Fruit fly (Drosophila melanogaster): ENCODE results near the gene Cpr76Bb.

dm6 chr3L:19566127-19566526 lies 46.7 kb downstream of the Cpr76Bb start:
- no peak for TF ChIP-seq usp (GFP tag; optimal IDR thresholded peaks at IDR 0.05)
- TF ChIP-seq Mio (GFP tag; optimal IDR thresholded peaks at IDR 0.05), result no peak
- TF ChIP-seq h (GFP tag; optimal IDR thresholded peaks at IDR 0.05), result no peak
- TF ChIP-seq CG9705 (GFP tag; optimal IDR thresholded peaks at IDR 0.05), result no peak
- TF ChIP-seq pan (optimal IDR thresholded peaks at IDR 0.05), result no peak
- TF ChIP-seq psq (GFP tag; optimal IDR thresholded peaks at IDR 0.05), result no peak
- TF ChIP-seq CrebA (GFP tag; optimal IDR thresholded peaks at IDR 0.05; ENCODE audit: borderline replicate concordance), result no peak

Measured in whole organism, wandering third instar larva.